Worm (Caenorhabditis elegans) whole organism, L1 larva: ENCODE measurements around the gene asp-18.

Experiments
- C04F5.9 ChIP-seq: sonication (generic microtip); optimal IDR thresholded peaks from 2 replicates; lab custom pipeline; 2016; ENCODE audit warnings: missing genetic modification characterization, missing compliant biosample characterization
- ceh-63 ChIP-seq: fragments of 200-800 bp; sonication (Bioruptor generic); optimal IDR thresholded peaks from 2 replicates; lab custom pipeline; 2018; ENCODE audit warnings: mild to moderate bottlenecking, missing genetic modification characterization, missing compliant biosample characterization
- ceh-90 ChIP-seq: sonication (generic microtip); optimal IDR thresholded peaks from 2 replicates; lab custom pipeline; 2016; ENCODE audit warnings: missing genetic modification characterization, missing compliant biosample characterization
- ces-1 ChIP-seq: fragments of 150-350 bp; optimal IDR thresholded peaks from 2 replicates; lab custom pipeline; 2014; ENCODE audit warnings: missing biosample characterization, missing genetic modification reagents, missing genetic modification characterization
- dsc-1 ChIP-seq: sonication (generic microtip); optimal IDR thresholded peaks from 2 replicates; lab custom pipeline; 2016; ENCODE audit warnings: mild to moderate bottlenecking, missing genetic modification characterization, missing compliant biosample characterization
- egl-27 ChIP-seq, 2 experiments: fragments of 150-350 bp in 1 of 2; sonication (generic microtip); optimal IDR thresholded peaks; 3 replicates each; lab custom pipeline; 2017 to 2018; ENCODE audit warnings: missing biosample characterization in 2 of 2, missing genetic modification characterization in 2 of 2, missing genetic modification reagents in 2 of 2
- fkh-10 ChIP-seq: sonication (generic microtip); optimal IDR thresholded peaks from 2 replicates; lab custom pipeline; 2017; ENCODE audit warnings: missing biosample characterization, missing genetic modification reagents, missing genetic modification characterization
- fos-1 ChIP-seq: fragments of 150-350 bp; optimal IDR thresholded peaks from 2 replicates; lab custom pipeline; 2014; ENCODE audit warnings: missing biosample characterization, missing genetic modification characterization
- grh-1 ChIP-seq: fragments of 200-800 bp; sonication (Bioruptor generic); IDR thresholded peaks from 2 replicates; pipeline ENCODE4 v1.3.6; 2022; ENCODE audit warnings: missing genetic modification reagents, missing genetic modification characterization, missing compliant biosample characterization
- hlh-17 ChIP-seq: fragments of 200-800 bp; sonication (Bioruptor generic); optimal IDR thresholded peaks from 2 replicates; lab custom pipeline; 2018; ENCODE audit warnings: missing genetic modification characterization, mild to moderate bottlenecking, missing compliant biosample characterization, moderate library complexity, borderline replicate concordance
- isw-1 ChIP-seq: fragments of 200-800 bp; sonication (Bioruptor generic); IDR thresholded peaks from 2 replicates; pipeline ENCODE4 v1.3.6; 2022; ENCODE audit warnings: missing genetic modification characterization, missing compliant biosample characterization
- lin-15B ChIP-seq: fragments of 150-350 bp; sonication (generic microtip); optimal IDR thresholded peaks from 3 replicates; lab custom pipeline; 2014; ENCODE audit warnings: missing biosample characterization, missing genetic modification characterization
- lir-3 ChIP-seq: sonication (generic microtip); optimal IDR thresholded peaks from 2 replicates; lab custom pipeline; 2016; ENCODE audit warnings: mild to moderate bottlenecking, missing genetic modification characterization, moderate library complexity, missing compliant biosample characterization; ENCODE audit not compliant: poor library complexity
- lsy-2 ChIP-seq, 2 experiments: fragments of 150-350 bp; optimal IDR thresholded peaks; 2 replicates each; lab custom pipeline; 2014; ENCODE audit warnings: missing biosample characterization in 2 of 2, missing genetic modification characterization in 2 of 2
- mab-9 ChIP-seq: fragments of 200-800 bp; sonication (Bioruptor generic); IDR thresholded peaks from 2 replicates; pipeline ENCODE4 v1.3.6; 2022; ENCODE audit warnings: missing genetic modification reagents, missing genetic modification characterization, missing compliant biosample characterization
- mdl-1 ChIP-seq, 2 experiments: fragments of 150-350 bp; optimal IDR thresholded peaks; 2 replicates each; lab custom pipeline; 2014 to 2017; ENCODE audit warnings: missing biosample characterization in 2 of 2, missing genetic modification characterization in 2 of 2, inconsistent platforms in 1 of 2
- mef-2 ChIP-seq: fragments of 150-350 bp; optimal IDR thresholded peaks from 2 replicates; lab custom pipeline; 2014; ENCODE audit warnings: missing biosample characterization, missing genetic modification characterization
- mep-1 ChIP-seq: fragments of 150-350 bp; optimal IDR thresholded peaks from 2 replicates; lab custom pipeline; 2014; ENCODE audit warnings: missing biosample characterization, missing genetic modification characterization
- nhr-12 ChIP-seq: sonication (generic microtip); optimal IDR thresholded peaks from 2 replicates; lab custom pipeline; 2017; ENCODE audit warnings: missing biosample characterization, missing genetic modification characterization
- nhr-19 ChIP-seq: fragments of 200-800 bp; sonication (Bioruptor generic); conservative IDR thresholded peaks from 2 replicates; pipeline ENCODE4 v1.3.6; 2022; ENCODE audit warnings: missing genetic modification characterization, missing compliant biosample characterization
- nhr-237 ChIP-seq: fragments of 150-350 bp; optimal IDR thresholded peaks from 2 replicates; lab custom pipeline; 2014; ENCODE audit warnings: missing biosample characterization, missing genetic modification characterization
- nhr-71 ChIP-seq: sonication (generic microtip); optimal IDR thresholded peaks from 2 replicates; lab custom pipeline; 2016; ENCODE audit warnings: mild to moderate bottlenecking, missing genetic modification characterization, moderate library complexity, missing compliant biosample characterization
- nhr-77 ChIP-seq: fragments of 150-350 bp; optimal IDR thresholded peaks from 2 replicates; lab custom pipeline; 2014; ENCODE audit warnings: missing biosample characterization, missing genetic modification characterization
- nhr-84 ChIP-seq: sonication (generic microtip); optimal IDR thresholded peaks from 2 replicates; lab custom pipeline; 2017; ENCODE audit warnings: missing biosample characterization, missing genetic modification characterization
- nhr-90 ChIP-seq: sonication (generic microtip); optimal IDR thresholded peaks from 2 replicates; lab custom pipeline; 2016; ENCODE audit warnings: mild to moderate bottlenecking, missing genetic modification characterization, missing compliant biosample characterization; ENCODE audit not compliant: poor library complexity
- pqm-1 ChIP-seq: sonication (generic microtip); optimal IDR thresholded peaks from 3 replicates; lab custom pipeline; 2017; ENCODE audit warnings: missing biosample characterization, missing genetic modification characterization
- snu-23 ChIP-seq: sonication (generic microtip); optimal IDR thresholded peaks from 2 replicates; lab custom pipeline; 2016; ENCODE audit warnings: missing genetic modification characterization, missing compliant biosample characterization
- sptf-1 ChIP-seq: fragments of 150-350 bp; optimal IDR thresholded peaks from 2 replicates; lab custom pipeline; 2014; ENCODE audit warnings: missing biosample characterization, missing genetic modification characterization
- swsn-7 ChIP-seq: sonication (generic microtip); optimal IDR thresholded peaks from 2 replicates; lab custom pipeline; 2016; ENCODE audit warnings: missing genetic modification characterization, missing compliant biosample characterization
- tlp-1 ChIP-seq: fragments of 150-350 bp; optimal IDR thresholded peaks from 2 replicates; lab custom pipeline; 2014; ENCODE audit warnings: missing biosample characterization, missing genetic modification characterization
- unc-130 ChIP-seq: fragments of 150-350 bp; optimal IDR thresholded peaks from 2 replicates; lab custom pipeline; 2017; ENCODE audit warnings: missing biosample characterization, missing genetic modification characterization, inconsistent platforms
- unc-62 ChIP-seq: fragments of 150-350 bp; optimal IDR thresholded peaks from 2 replicates; lab custom pipeline; 2014; ENCODE audit warnings: missing biosample characterization, missing genetic modification reagents, missing genetic modification characterization
- zag-1 ChIP-seq: fragments of 150-350 bp; optimal IDR thresholded peaks from 2 replicates; lab custom pipeline; 2014; ENCODE audit warnings: missing biosample characterization, missing genetic modification characterization
- ztf-11 ChIP-seq, 2 experiments: sonication (generic microtip); optimal IDR thresholded peaks; 2 replicates each; lab custom pipeline; 2016 to 2017; ENCODE audit warnings: missing genetic modification characterization in 2 of 2, missing biosample characterization in 1 of 2, missing compliant biosample characterization in 1 of 2

The asp-18 gene

ce11 chrV:18750445-18750844 lies 19.0 kb upstream of the asp-18 start, which contains the start of the genes F11D11.21 and F11D11.12:
TSS of gene F11D11.21 (minus strand) at chrV:18750545.
TSS of gene F11D11.12 (minus strand) at chrV:18750682.
- TF ChIP-seq grh-1 (GFP tag; lab: Robert Waterston, UW) (no peak), fos-1 (tag; lab: Kevin White, UChicago) (no peak), lin-15B (tag; lab: Kevin White, UChicago) (no peak), nhr-77 (tag; lab: Kevin White, UChicago) (no peak), zag-1 (no peak), unc-62 (GFP tag; lab: Kevin White, UChicago) (no peak), nhr-12 (tag; lab: Kevin White, UChicago) (no peak), unc-130 (tag; lab: Kevin White, UChicago) (no peak), nhr-84 (tag; lab: Kevin White, UChicago) (no peak), C04F5.9 (tag; lab: Kevin White, UChicago) (no peak), pqm-1 (tag; lab: Kevin White, UChicago) (no peak), snu-23 (GFP tag; lab: Kevin White, UChicago) (no peak), mep-1 (tag; lab: Kevin White, UChicago) (no peak), nhr-237 (tag; lab: Kevin White, UChicago) (no peak), nhr-19 (GFP tag; lab: Robert Waterston, UW) (no peak)

- no peak for TF ChIP-seq mdl-1 (tag; optimal IDR thresholded peaks at IDR 0.05; lab: Kevin White, UChicago)
- TF ChIP-seq ceh-63 = no peak
- no peak for TF ChIP-seq ces-1 (GFP tag; lab: Kevin White, UChicago)
- no peak for TF ChIP-seq lsy-2 (tag; optimal IDR thresholded peaks at IDR 0.05; lab: Kevin White, UChicago)
- no peak for TF ChIP-seq hlh-17 (GFP tag; lab: Kevin White, UChicago)
- no peak for TF ChIP-seq swsn-7 (tag; lab: Kevin White, UChicago)
- TF ChIP-seq nhr-71 (tag; lab: Kevin White, UChicago) = no peak
- no peak for TF ChIP-seq ceh-90 (tag; lab: Kevin White, UChicago)
- TF ChIP-seq lir-3 (tag; lab: Kevin White, UChicago) = no peak
- TF ChIP-seq lin-15B (tag; lab: Kevin White, UChicago) = no peak
- no peak for TF ChIP-seq fkh-10
- TF ChIP-seq tlp-1 (tag; lab: Kevin White, UChicago) = no peak
- TF ChIP-seq mef-2 (tag; lab: Kevin White, UChicago) = no peak
- TF ChIP-seq mab-9 (GFP tag; lab: Robert Waterston, UW) = no peak
- TF ChIP-seq isw-1 = no peak
- no peak for TF ChIP-seq nhr-90
- TF ChIP-seq dsc-1 (tag; lab: Kevin White, UChicago) = no peak
- TF ChIP-seq sptf-1 (tag; lab: Kevin White, UChicago) = no peak
Observed at ce11 chrV:18748726-18749125, 17.2 kb upstream of the asp-18 start, which contains the start of gene clec-252. TSS of gene clec-252 (minus strand) at chrV:18748826.

DNA sequence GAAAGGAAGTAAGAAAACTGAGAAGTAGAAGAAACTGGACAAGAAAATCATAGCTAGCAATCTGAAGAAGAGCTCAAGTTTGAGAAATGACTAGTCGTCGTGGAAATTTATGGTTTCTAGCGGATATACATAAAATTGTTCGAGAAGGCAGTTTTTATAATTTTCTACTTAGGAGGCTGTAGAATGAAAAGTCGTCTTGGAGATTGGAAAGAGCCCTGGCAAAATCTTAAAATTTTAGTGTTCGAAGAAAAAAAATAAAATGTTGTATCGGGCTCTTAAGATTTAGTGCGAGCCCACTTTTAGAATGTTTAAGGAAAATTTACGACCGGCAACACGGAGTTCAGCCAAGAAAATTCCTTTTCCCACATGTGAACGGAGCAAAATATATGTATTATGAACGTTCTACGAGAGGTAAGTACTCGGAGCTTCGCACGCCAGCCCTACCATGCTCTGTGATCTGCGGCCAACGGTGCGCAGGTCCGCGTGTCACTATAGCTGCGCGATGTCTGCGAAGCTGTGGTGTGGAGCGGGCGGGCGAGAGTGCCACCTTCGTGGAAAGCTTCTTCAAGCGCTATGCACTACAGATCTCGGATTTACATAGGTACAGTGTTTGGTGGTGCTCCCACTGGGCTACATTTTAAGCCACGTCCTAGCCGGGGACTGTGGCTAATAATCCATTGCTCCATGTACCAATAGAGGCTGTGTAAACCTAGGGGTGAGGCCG lies 15.6 kb upstream of the asp-18 start, which contains the start of gene clec-251:
TSS of gene clec-251 (minus strand) at position 51 of the 724 bp plus-strand sequence.
- TF ChIP-seq snu-23 (GFP tag; lab: Kevin White, UChicago) (no peak), ztf-11 (tag; optimal IDR thresholded peaks at IDR 0.05; lab: Kevin White, UChicago) (no peak), lin-15B (tag; lab: Kevin White, UChicago) (no peak)

ce11 chrV:18742108-18742507 lies 10.6 kb upstream of the asp-18 start, which contains the start of gene clec-250:
TSS of gene clec-250 (minus strand) at chrV:18742208.
- TF ChIP-seq egl-27 (tag; optimal IDR thresholded peaks at IDR 0.05; lab: Kevin White, UChicago) = no peak
